Fruit fly (Drosophila melanogaster) whole organism, embryonic: ENCODE measurements around the gene Chrac-16.
A peak's percentile ranks its signal among the peaks of the same experiment; 100 is the strongest.

Experiments
- CG1024 ChIP-seq: fragments of 200-800 bp; sonication (Bioruptor generic); IDR thresholded peaks from 2 replicates; pipeline ENCODE4 v1.3.6; 2022; ENCODE audit warnings: missing biosample characterization, missing genetic modification characterization
- CG11723 ChIP-seq: fragments of 200-800 bp; sonication (Bioruptor generic); optimal IDR thresholded peaks from 2 replicates; lab custom pipeline; 2017; ENCODE audit warnings: missing biosample characterization, mild to moderate bottlenecking, missing genetic modification characterization
- CG12155 ChIP-seq: fragments of 200-800 bp; sonication (Bioruptor generic); optimal IDR thresholded peaks from 3 replicates; lab custom pipeline; 2016; ENCODE audit warnings: missing biosample characterization, missing genetic modification characterization
- CG12391 ChIP-seq: fragments of 200-800 bp; sonication (Bioruptor generic); optimal IDR thresholded peaks from 3 replicates; lab custom pipeline; 2018; ENCODE audit warnings: missing biosample characterization, mild to moderate bottlenecking, missing genetic modification characterization, moderate library complexity
- CG16815 ChIP-seq: fragments of 200-800 bp; sonication (Bioruptor generic); optimal IDR thresholded peaks from 3 replicates; lab custom pipeline; 2017; ENCODE audit warnings: missing biosample characterization, mild to moderate bottlenecking, missing genetic modification characterization
- CG2129 ChIP-seq: fragments of 200-800 bp; sonication (Bioruptor generic); IDR thresholded peaks from 2 replicates; pipeline ENCODE4 v1.3.6; 2022; ENCODE audit warnings: missing biosample characterization, missing genetic modification characterization; ENCODE audit not compliant: partially characterized antibody
- CG30020 ChIP-seq: fragments of 200-800 bp; optimal IDR thresholded peaks from 2 replicates; lab custom pipeline; 2019; ENCODE audit warnings: missing biosample characterization, mild to moderate bottlenecking, missing genetic modification characterization, moderate library complexity
- CG32532 ChIP-seq: fragments of 200-800 bp; sonication (Bioruptor generic); IDR thresholded peaks from 2 replicates; pipeline ENCODE4 v1.3.6; 2022; ENCODE audit warnings: missing biosample characterization, missing genetic modification characterization
- CG3847 ChIP-seq: fragments of 200-800 bp; sonication (Bioruptor generic); IDR thresholded peaks from 2 replicates; pipeline ENCODE4 v1.3.6; 2022; ENCODE audit warnings: missing biosample characterization, missing genetic modification characterization
- CG4617 ChIP-seq: fragments of 200-800 bp; sonication (Bioruptor generic); optimal IDR thresholded peaks from 3 replicates; lab custom pipeline; 2016; ENCODE audit warnings: missing biosample characterization, missing genetic modification characterization, borderline replicate concordance
- CG7987 ChIP-seq: fragments of 200-800 bp; sonication (Bioruptor generic); optimal IDR thresholded peaks from 2 replicates; lab custom pipeline; 2018; ENCODE audit warnings: missing biosample characterization, mild to moderate bottlenecking, missing genetic modification characterization, moderate library complexity
- CG8290 ChIP-seq, 3 experiments: fragments of 200-800 bp; sonication (Bioruptor generic); optimal IDR thresholded peaks; 2 replicates each; lab custom pipeline; 2016 to 2019; ENCODE audit warnings: missing biosample characterization in 3 of 3, missing genetic modification characterization in 3 of 3, mild to moderate bottlenecking in 2 of 3, moderate library complexity in 1 of 3
- CG8478 ChIP-seq: fragments of >200 bp; optimal IDR thresholded peaks from 2 replicates; lab custom pipeline; 2018
- CG9437 ChIP-seq: fragments of 200-800 bp; sonication (Bioruptor generic); optimal IDR thresholded peaks from 2 replicates; lab custom pipeline; 2018; ENCODE audit warnings: missing biosample characterization, mild to moderate bottlenecking, missing genetic modification characterization
- CG9797 ChIP-seq: fragments of 200-800 bp; sonication (Bioruptor generic); optimal IDR thresholded peaks from 3 replicates; lab custom pipeline; 2018; ENCODE audit warnings: missing biosample characterization, mild to moderate bottlenecking, missing genetic modification characterization
- Chrac-16 ChIP-seq: fragments of 200-800 bp; sonication (Bioruptor generic); optimal IDR thresholded peaks from 3 replicates; lab custom pipeline; 2016; ENCODE audit warnings: missing biosample characterization, missing genetic modification characterization
- Doc3 ChIP-seq: fragments of 200-800 bp; sonication (Bioruptor generic); IDR thresholded peaks from 3 replicates; pipeline ENCODE4 v1.3.6; 2022; ENCODE audit warnings: missing biosample characterization, missing genetic modification characterization; ENCODE audit not compliant: partially characterized antibody
- Ets97D ChIP-seq: fragments of 200-800 bp; sonication (Bioruptor generic); optimal IDR thresholded peaks from 3 replicates; lab custom pipeline; 2016; ENCODE audit warnings: missing biosample characterization, missing genetic modification characterization
- HLH4C ChIP-seq: fragments of 200-800 bp; sonication (Bioruptor generic); IDR thresholded peaks from 3 replicates; pipeline ENCODE4 v1.3.6; 2022; ENCODE audit warnings: missing biosample characterization, missing genetic modification characterization; ENCODE audit not compliant: partially characterized antibody
- Hsf ChIP-seq: fragments of 200-800 bp; sonication (Bioruptor generic); optimal IDR thresholded peaks from 3 replicates; lab custom pipeline; 2016; ENCODE audit warnings: missing biosample characterization, missing genetic modification characterization
- MBD-R2 ChIP-seq: fragments of 200-800 bp; sonication (Bioruptor generic); IDR thresholded peaks from 2 replicates; pipeline ENCODE4 v1.3.6; 2022; ENCODE audit warnings: missing biosample characterization, missing genetic modification characterization
- MESR4 ChIP-seq: fragments of 200-800 bp; sonication (Bioruptor generic); optimal IDR thresholded peaks from 2 replicates; lab custom pipeline; 2018; ENCODE audit warnings: missing biosample characterization, mild to moderate bottlenecking, missing genetic modification characterization, moderate library complexity
- Mad ChIP-seq: fragments of 200-800 bp; sonication (Bioruptor generic); optimal IDR thresholded peaks from 2 replicates; lab custom pipeline; 2016; ENCODE audit warnings: missing biosample characterization, missing genetic modification characterization
- Max ChIP-seq: fragments of 200-800 bp; sonication (Bioruptor generic); optimal IDR thresholded peaks from 2 replicates; lab custom pipeline; 2016; ENCODE audit warnings: missing biosample characterization, mild to moderate bottlenecking, missing genetic modification characterization
- NC2β ChIP-seq: fragments of 200-800 bp; sonication (Bioruptor generic); optimal IDR thresholded peaks from 2 replicates; lab custom pipeline; 2016; ENCODE audit warnings: missing biosample characterization, missing genetic modification characterization
- Ptx1 ChIP-seq: fragments of 200-800 bp; sonication (Bioruptor generic); IDR thresholded peaks from 2 replicates; pipeline ENCODE4 v1.3.6; 2022; ENCODE audit warnings: missing biosample characterization, missing genetic modification characterization
- Rfx ChIP-seq: fragments of 200-800 bp; sonication (Bioruptor generic); IDR thresholded peaks from 2 replicates; pipeline ENCODE4 v1.3.6; 2022; ENCODE audit warnings: missing biosample characterization, missing genetic modification characterization
- Rx ChIP-seq: fragments of 200-800 bp; sonication (Bioruptor generic); IDR thresholded peaks from 2 replicates; pipeline ENCODE4 v1.3.6; 2022; ENCODE audit warnings: missing biosample characterization, missing genetic modification characterization
- Sry-β ChIP-seq: fragments of 200-800 bp; sonication (Bioruptor generic); optimal IDR thresholded peaks from 2 replicates; lab custom pipeline; 2018; ENCODE audit warnings: missing biosample characterization, mild to moderate bottlenecking, missing genetic modification characterization, moderate library complexity
- Taf1 ChIP-seq: fragments of 200-800 bp; sonication (Bioruptor generic); IDR thresholded peaks from 2 replicates; pipeline ENCODE4 v1.3.6; 2022; ENCODE audit warnings: missing biosample characterization, missing genetic modification characterization
- ab ChIP-seq: fragments of 200-800 bp; sonication (Bioruptor generic); optimal IDR thresholded peaks from 2 replicates; lab custom pipeline; 2016; ENCODE audit warnings: missing biosample characterization, missing genetic modification characterization
- bbx ChIP-seq: fragments of 200-800 bp; sonication (Bioruptor generic); IDR thresholded peaks from 2 replicates; pipeline ENCODE4 v1.3.6; 2022; ENCODE audit warnings: missing biosample characterization, missing genetic modification characterization; ENCODE audit not compliant: partially characterized antibody
- croc ChIP-seq: fragments of 200-800 bp; sonication (Bioruptor generic); conservative IDR thresholded peaks from 3 replicates; pipeline ENCODE4 v1.3.6; 2022; ENCODE audit warnings: missing biosample characterization, missing genetic modification characterization
- dimm ChIP-seq: fragments of 200-800 bp; sonication (Bioruptor generic); IDR thresholded peaks from 2 replicates; pipeline ENCODE4 v1.3.6; 2022; ENCODE audit warnings: missing biosample characterization, missing genetic modification characterization
- mld ChIP-seq: fragments of 200-800 bp; sonication (Bioruptor generic); IDR thresholded peaks from 3 replicates; pipeline ENCODE4 v1.3.6; 2022; ENCODE audit warnings: missing biosample characterization, missing genetic modification characterization; ENCODE audit not compliant: partially characterized antibody
- nmo ChIP-seq: fragments of 200-800 bp; sonication (Bioruptor generic); optimal IDR thresholded peaks from 2 replicates; lab custom pipeline; 2018; ENCODE audit warnings: missing biosample characterization, mild to moderate bottlenecking, missing genetic modification characterization, moderate library complexity
- pan ChIP-seq, 4 experiments: fragments of >200 bp in 3 of 4; fragments of 200-800 bp in 1 of 4; sonication (Bioruptor generic) in 1 of 4; optimal IDR thresholded peaks in 3 of 4; IDR thresholded peaks in 1 of 4; 2 replicates each; pipeline versions ENCODE4 v1.3.6 to Lab custom; 2017 to 2022; ENCODE audit warnings: missing biosample characterization in 2 of 4, missing genetic modification characterization in 2 of 4, mixed read lengths in 1 of 4
- phol ChIP-seq: fragments of 200-800 bp; sonication (Bioruptor generic); optimal IDR thresholded peaks from 3 replicates; lab custom pipeline; 2018; ENCODE audit warnings: missing biosample characterization, mild to moderate bottlenecking, missing genetic modification characterization, moderate library complexity
- prd ChIP-seq, 3 experiments: fragments of >200 bp in 2 of 3; fragments of 200-800 bp in 1 of 3; sonication (Bioruptor generic) in 1 of 3; optimal IDR thresholded peaks in 2 of 3; IDR thresholded peaks in 1 of 3; 2 replicates in 2 of 3; 3 replicates in 1 of 3; pipeline versions ENCODE4 v1.3.6 to Lab custom; 2017 to 2022; ENCODE audit warnings: missing biosample characterization in 1 of 3, missing genetic modification characterization in 1 of 3
- pzg ChIP-seq: fragments of 200-800 bp; sonication (Bioruptor generic); optimal IDR thresholded peaks from 3 replicates; lab custom pipeline; 2018; ENCODE audit warnings: missing biosample characterization, mild to moderate bottlenecking, missing genetic modification characterization, moderate library complexity
- ranshi ChIP-seq: fragments of 200-800 bp; sonication (Bioruptor generic); IDR thresholded peaks from 2 replicates; pipeline ENCODE4 v1.3.6; 2022; ENCODE audit warnings: missing biosample characterization, missing genetic modification characterization
- row ChIP-seq: fragments of 200-800 bp; sonication (Bioruptor generic); IDR thresholded peaks from 3 replicates; pipeline ENCODE4 v1.3.6; 2022; ENCODE audit warnings: missing biosample characterization, missing genetic modification characterization
- sens ChIP-seq: fragments of 200-800 bp; sonication (Bioruptor generic); peaks from one replicate; lab custom pipeline; 2016; ENCODE audit warnings: missing biosample characterization, missing genetic modification characterization
- slbo ChIP-seq: fragments of 200-800 bp; sonication (Bioruptor generic); IDR thresholded peaks from 2 replicates; pipeline ENCODE4 v1.3.6; 2022; ENCODE audit warnings: missing biosample characterization, missing genetic modification characterization
- z ChIP-seq: fragments of 200-800 bp; sonication (Bioruptor generic); IDR thresholded peaks from 3 replicates; pipeline ENCODE4 v1.3.6; 2022; ENCODE audit warnings: missing biosample characterization, missing genetic modification characterization
- zen2 ChIP-seq: fragments of 200-800 bp; sonication (Bioruptor generic); IDR thresholded peaks from 3 replicates; pipeline ENCODE4 v1.3.6; 2022; ENCODE audit warnings: missing biosample characterization, missing genetic modification characterization; ENCODE audit not compliant: partially characterized antibody

Chrac-16 gene

DNA sequence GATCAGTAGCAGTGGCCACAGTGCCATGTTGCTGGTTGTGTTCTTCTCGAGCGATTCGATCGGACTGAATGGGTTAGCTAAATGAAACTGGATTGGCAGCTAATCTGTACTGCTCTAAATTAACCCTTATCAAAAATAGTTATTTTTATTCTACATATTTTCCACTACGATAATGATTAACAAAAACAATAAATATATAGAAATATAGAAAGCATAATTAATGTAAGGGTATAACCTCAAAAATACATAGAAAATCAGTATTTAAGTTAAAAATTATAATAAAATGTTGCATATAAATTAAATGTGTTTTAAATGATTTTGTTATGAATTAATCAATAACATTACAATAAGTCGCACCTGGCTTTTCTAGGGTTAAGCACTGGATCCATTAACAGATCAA lies 13.6 kb upstream of the Chrac-16 start, which contains the start of gene Cyp311a1:
Gene Cyp311a1 (minus strand): TSS at position 66 of the 400 bp plus-strand sequence.
- TF ChIP-seq prd (optimal IDR thresholded peaks at IDR 0.05; lab: Kevin White, UChicago), result no peak
- TF ChIP-seq prd (GFP tag; IDR thresholded peaks at IDR 0.05; lab: Robert Waterston, UW), result no peak
- no peak for TF ChIP-seq CG7987
- TF ChIP-seq row (GFP tag; lab: Robert Waterston, UW), result peak; percentile 17; the same call in 1 of the 3 replicates
- no peak for TF ChIP-seq Ets97D (GFP tag; lab: Kevin White, UChicago)
- no peak for TF ChIP-seq pan (optimal IDR thresholded peaks at IDR 0.05; lab: Kevin White, UChicago)
- TF ChIP-seq pan (GFP tag; optimal IDR thresholded peaks at IDR 0.05 in 1 of 2, IDR thresholded peaks at IDR 0.05 in 1 of 2), result no peak
- no peak for TF ChIP-seq CG32532 (GFP tag; lab: Robert Waterston, UW)
- TF ChIP-seq, all 482 proteins: peak for 1

- TF ChIP-seq pzg (GFP tag; lab: Kevin White, UChicago) (peak; percentile 82), Ptx1 (GFP tag; lab: Robert Waterston, UW) (no peak), z (no peak), Doc3 (GFP tag; lab: Robert Waterston, UW) (peak; percentile 92), Sry-β (GFP tag; lab: Kevin White, UChicago) (peak; percentile 84), croc (no peak), dimm (no peak), CG9437 (GFP tag; lab: Kevin White, UChicago) (peak; percentile 30), zen2 (peak; percentile 81), phol (tag; lab: Kevin White, UChicago) (peak; percentile 52), Mad (GFP tag; lab: Kevin White, UChicago) (peak; percentile 21), Taf1 (no peak), CG2129 (GFP tag; lab: Robert Waterston, UW) (peak; percentile 83), CG16815 (GFP tag; lab: Kevin White, UChicago) (no peak), bbx (peak; percentile 97), Rx (peak; percentile 15; the same call in 1 of the 2 replicates), CG8478 (lab: Kevin White, UChicago) (no peak), CG11723 (GFP tag; lab: Kevin White, UChicago) (peak; percentile 15), Max (peak; percentile 17), MESR4 (GFP tag; lab: Kevin White, UChicago) (peak; percentile 60), ranshi (GFP tag; lab: Robert Waterston, UW) (no peak), CG9797 (GFP tag; lab: Kevin White, UChicago) (peak; percentile 41), CG1024 (GFP tag; lab: Robert Waterston, UW) (0 out of 2 replicates have a peak, but pooled peaks have one; percentile 13), ab (GFP tag; lab: Kevin White, UChicago) (no peak), CG8290 (GFP tag; optimal IDR thresholded peaks at IDR 0.05; lab: Kevin White, UChicago) (peak; percentile 83), CG8290 (tag; optimal IDR thresholded peaks at IDR 0.05; lab: Kevin White, UChicago) (no peak), nmo (peak; percentile 61), Hsf (GFP tag; lab: Kevin White, UChicago) (peak; percentile 1), CG30020 (tag; lab: Kevin White, UChicago) (peak; percentile 91), CG3847 (GFP tag; lab: Robert Waterston, UW) (peak; percentile 47; the same call in 1 of the 2 replicates), mld (peak; percentile 92), slbo (GFP tag; lab: Robert Waterston, UW) (peak; percentile 54), MBD-R2 (peak; percentile 61), CG4617 (GFP tag; lab: Kevin White, UChicago) (peak; percentile 26), Rfx (GFP tag; lab: Robert Waterston, UW) (peak; percentile 62), NC2β (GFP tag; lab: Kevin White, UChicago) (no peak), CG12391 (tag; lab: Kevin White, UChicago) (peak; percentile 46), sens (GFP tag; lab: Kevin White, UChicago) (peak; percentile 72), HLH4C (GFP tag; lab: Robert Waterston, UW) (peak; percentile 94), Chrac-16 (GFP tag; lab: Kevin White, UChicago) (peak; percentile 41), CG12155 (GFP tag; lab: Kevin White, UChicago) (no peak)
These were observed 11.2 kb upstream of the Chrac-16 start, which contains the start of gene Usp7 for dm6 chrX:12028825-12029514. Gene Usp7, minus strand, starts transcription at chrX:12029032.
